Worm (Caenorhabditis elegans): ENCODE results near the gene M28.8.
A peak's percentile ranks its signal among the peaks of the same experiment; 100 is the strongest.

The M28.8 gene

ce11 chrII:10656395-10656794 is 28.3 kb downstream of the M28.8 start:
- TF ChIP-seq ztf-29 (GFP tag; IDR thresholded peaks at IDR 0.05) (no peak), T22C8.4 (GFP tag; IDR thresholded peaks at IDR 0.05) (no peak), flt-1 (GFP tag; IDR thresholded peaks at IDR 0.05) (no peak), klf-2 (GFP tag; conservative IDR thresholded peaks at IDR 0.05) (no peak), med-1 (GFP tag; optimal IDR thresholded peaks at IDR 0.05; ENCODE audit: insufficient read depth) (no peak), cog-1 (tag; optimal IDR thresholded peaks at IDR 0.05) (no peak), ztf-23 (GFP tag; IDR thresholded peaks at IDR 0.05) (no peak), ref-1 (GFP tag; conservative IDR thresholded peaks at IDR 0.05) (no peak), tab-1 (GFP tag; IDR thresholded peaks at IDR 0.05) (no peak)

DNA sequence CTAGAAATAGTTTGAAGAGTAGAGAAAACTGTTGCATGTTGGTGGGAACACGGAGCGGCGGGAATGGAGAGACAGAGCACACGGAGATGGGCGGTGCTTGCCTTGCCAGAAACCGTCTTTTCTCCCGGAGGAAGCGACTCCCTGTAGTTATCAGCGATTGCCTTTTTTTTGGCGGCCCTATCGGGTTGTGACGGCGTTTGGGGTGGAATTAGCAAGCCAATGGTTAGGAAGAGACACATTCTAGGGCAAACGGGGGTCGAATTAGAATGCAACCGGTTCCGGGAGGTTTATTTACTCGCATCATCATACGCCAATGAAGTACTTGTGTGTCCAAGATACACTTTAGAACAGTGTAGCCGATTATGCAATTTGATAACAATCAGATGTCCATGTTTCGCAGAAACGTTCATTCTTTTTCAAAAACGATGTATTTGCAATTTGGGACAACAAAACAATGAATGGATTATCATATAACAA is 29.6 kb downstream of the M28.8 start, which contains the start of gene lact-3:
Gene lact-3, minus strand, starts transcription at position 51 of the 477 bp plus-strand sequence.
- no peak for TF ChIP-seq T22C8.4 (GFP tag; IDR thresholded peaks at IDR 0.05)
- TF ChIP-seq cog-1 (tag; optimal IDR thresholded peaks at IDR 0.05), result no peak
- no peak for TF ChIP-seq ztf-29 (GFP tag; IDR thresholded peaks at IDR 0.05)
- no peak for TF ChIP-seq klf-2 (GFP tag; conservative IDR thresholded peaks at IDR 0.05)
- no peak for TF ChIP-seq ref-1 (GFP tag; conservative IDR thresholded peaks at IDR 0.05)
- no peak for TF ChIP-seq ztf-23 (GFP tag; IDR thresholded peaks at IDR 0.05)
- no peak for TF ChIP-seq med-1 (GFP tag; optimal IDR thresholded peaks at IDR 0.05; ENCODE audit: insufficient read depth)
- no peak for TF ChIP-seq tab-1 (GFP tag; IDR thresholded peaks at IDR 0.05)
- no peak for TF ChIP-seq flt-1 (GFP tag; IDR thresholded peaks at IDR 0.05)

DNA sequence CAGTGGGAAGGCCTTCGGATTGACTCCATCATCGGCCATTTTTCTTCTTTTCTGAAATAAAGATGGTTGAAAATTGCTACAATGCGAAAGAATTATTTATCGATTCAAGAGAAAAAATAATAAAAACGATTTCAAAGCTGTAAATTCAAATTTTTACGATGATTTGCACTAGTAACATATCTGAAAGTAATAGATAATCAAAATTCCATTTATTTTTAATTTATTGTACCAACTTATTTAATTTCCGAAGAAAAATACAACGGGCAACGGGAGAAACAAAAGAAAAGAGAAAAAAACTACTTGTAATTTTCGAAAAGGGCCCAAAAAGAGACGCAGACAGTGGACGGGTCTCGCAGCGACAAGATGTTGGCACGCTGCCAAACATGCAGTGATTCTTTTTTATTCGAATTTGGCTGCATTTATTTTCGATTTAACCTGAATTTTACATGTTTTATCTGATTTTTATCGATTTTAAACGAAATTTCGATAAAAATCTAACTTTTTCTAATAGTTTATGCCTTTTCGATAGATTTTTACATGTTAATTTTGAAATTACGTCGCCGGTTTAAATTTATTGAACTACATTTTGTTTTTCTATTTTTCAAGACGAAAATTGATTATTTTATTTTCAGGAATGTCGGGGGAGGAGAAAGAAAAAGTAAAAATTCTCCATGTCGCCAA is 30.7 kb downstream of the M28.8 start, which contains the start of the genes snu-13 and rsp-7:
Gene snu-13, minus strand, starts transcription at position 51 of the 681 bp plus-strand sequence.
Gene rsp-7, plus strand, starts transcription at position 631 of the 681 bp plus-strand sequence.
- TF ChIP-seq T22C8.4 (GFP tag; IDR thresholded peaks at IDR 0.05) (no peak), cog-1 (tag; optimal IDR thresholded peaks at IDR 0.05) (peak; percentile 45), klf-2 (GFP tag; conservative IDR thresholded peaks at IDR 0.05) (no peak), flt-1 (GFP tag; IDR thresholded peaks at IDR 0.05) (no peak), ztf-23 (GFP tag; IDR thresholded peaks at IDR 0.05) (no peak), tab-1 (GFP tag; IDR thresholded peaks at IDR 0.05) (no peak), ref-1 (GFP tag; conservative IDR thresholded peaks at IDR 0.05) (no peak), ztf-29 (GFP tag; IDR thresholded peaks at IDR 0.05) (no peak), med-1 (GFP tag; optimal IDR thresholded peaks at IDR 0.05; ENCODE audit: insufficient read depth) (no peak)

- no peak for TF ChIP-seq flt-1 (GFP tag; IDR thresholded peaks at IDR 0.05)
- TF ChIP-seq med-1 (GFP tag; optimal IDR thresholded peaks at IDR 0.05; ENCODE audit: insufficient read depth), result no peak
- TF ChIP-seq klf-2 (GFP tag; conservative IDR thresholded peaks at IDR 0.05), result no peak
- TF ChIP-seq ref-1 (GFP tag; conservative IDR thresholded peaks at IDR 0.05), result no peak
- TF ChIP-seq ztf-29 (GFP tag; IDR thresholded peaks at IDR 0.05), result no peak
- TF ChIP-seq tab-1 (GFP tag; IDR thresholded peaks at IDR 0.05), result no peak
Measured at ce11 chrII:10659585-10659984, 31.5 kb downstream of the M28.8 start.

ce11 chrII:10660892-10661291 is 32.8 kb downstream of the M28.8 start, which contains the start of gene marc-2:
marc-2 (minus strand) TSS chrII:10660992.
- TF ChIP-seq ztf-23 (GFP tag; IDR thresholded peaks at IDR 0.05), result no peak
- TF ChIP-seq ztf-29 (GFP tag; IDR thresholded peaks at IDR 0.05), result no peak
- TF ChIP-seq cog-1 (tag; optimal IDR thresholded peaks at IDR 0.05), result no peak
- TF ChIP-seq T22C8.4 (GFP tag; IDR thresholded peaks at IDR 0.05), result no peak
- no peak for TF ChIP-seq klf-2 (GFP tag; conservative IDR thresholded peaks at IDR 0.05)
- no peak for TF ChIP-seq ref-1 (GFP tag; conservative IDR thresholded peaks at IDR 0.05)

DNA sequence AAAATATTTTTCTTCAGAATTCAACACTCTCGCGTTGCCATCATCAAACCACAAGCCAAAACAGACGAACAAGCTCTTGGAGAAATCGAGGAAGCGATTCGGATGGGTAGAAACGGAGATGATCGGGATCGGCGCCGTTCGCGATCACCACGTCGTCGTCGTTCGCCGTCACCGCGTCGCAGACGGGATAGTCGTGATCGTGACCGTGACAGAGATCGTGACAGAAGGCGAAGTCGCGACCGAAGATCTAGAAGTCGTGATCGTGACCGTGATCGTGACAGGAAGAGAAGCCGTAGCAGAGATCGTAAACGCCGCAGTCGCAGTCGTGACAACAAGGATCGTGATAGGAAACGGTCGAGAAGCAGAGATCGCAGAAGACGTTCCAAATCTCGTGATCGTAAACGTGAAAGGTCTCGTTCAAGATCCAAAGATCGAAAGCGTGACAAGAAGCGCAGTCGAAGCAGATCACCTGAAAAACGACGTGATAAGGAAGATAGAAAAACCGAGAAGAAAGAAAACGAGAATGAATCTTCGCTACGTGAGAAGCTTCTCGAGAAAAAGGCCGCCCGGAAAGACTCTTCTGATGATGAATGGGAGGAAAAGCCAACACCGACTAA is 33.5 kb downstream of the M28.8 start:
- TF ChIP-seq cog-1 (tag; optimal IDR thresholded peaks at IDR 0.05) (no peak), ztf-23 (GFP tag; IDR thresholded peaks at IDR 0.05) (no peak), flt-1 (GFP tag; IDR thresholded peaks at IDR 0.05) (no peak), tab-1 (GFP tag; IDR thresholded peaks at IDR 0.05) (no peak), T22C8.4 (GFP tag; IDR thresholded peaks at IDR 0.05) (no peak), med-1 (GFP tag; optimal IDR thresholded peaks at IDR 0.05; ENCODE audit: insufficient read depth) (no peak)

ce11 chrII:10662279-10662678 is 34.2 kb downstream of the M28.8 start:
- no peak for TF ChIP-seq cog-1 (tag; optimal IDR thresholded peaks at IDR 0.05)
- 0 out of 2 replicates have a peak, but pooled peaks have one; percentile 35 for TF ChIP-seq flt-1 (GFP tag; IDR thresholded peaks at IDR 0.05)

ce11 chrII:10662698-10663097 is 34.6 kb downstream of the M28.8 start, which contains the start of gene D2089.8:
D2089.8 (minus strand) TSS chrII:10662781.
- TF ChIP-seq cog-1 (tag; optimal IDR thresholded peaks at IDR 0.05), result no peak
- TF ChIP-seq flt-1 (GFP tag; IDR thresholded peaks at IDR 0.05), result no peak
- TF ChIP-seq T22C8.4 (GFP tag; IDR thresholded peaks at IDR 0.05), result no peak
- no peak for TF ChIP-seq ztf-23 (GFP tag; IDR thresholded peaks at IDR 0.05)
- TF ChIP-seq tab-1 (GFP tag; IDR thresholded peaks at IDR 0.05), result no peak
- TF ChIP-seq ztf-29 (GFP tag; IDR thresholded peaks at IDR 0.05), result no peak
- TF ChIP-seq med-1 (GFP tag; optimal IDR thresholded peaks at IDR 0.05; ENCODE audit: insufficient read depth), result no peak
- TF ChIP-seq ref-1 (GFP tag; conservative IDR thresholded peaks at IDR 0.05), result no peak
- no peak for TF ChIP-seq klf-2 (GFP tag; conservative IDR thresholded peaks at IDR 0.05)

DNA sequence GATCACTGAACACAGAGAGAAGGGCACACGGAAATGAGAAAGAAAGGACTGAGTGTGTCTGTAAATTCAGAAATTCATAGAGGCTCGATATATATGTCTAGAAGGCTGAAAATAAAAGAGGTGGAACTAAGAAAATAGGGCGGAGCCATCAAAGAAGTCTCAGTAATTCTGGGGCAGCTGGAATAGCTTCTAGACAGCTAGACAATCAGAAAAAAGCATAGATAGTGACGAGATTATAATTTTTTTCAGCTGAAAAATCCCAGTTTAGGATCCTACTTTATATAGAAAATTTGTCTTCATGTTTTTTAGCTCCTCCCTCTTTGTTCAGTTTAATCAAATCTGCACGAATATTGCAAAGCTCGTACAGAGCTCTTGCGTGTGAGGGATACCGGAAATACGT is 37.0 kb downstream of the M28.8 start, which contains the start of gene D2089.3:
Gene D2089.3, minus strand, starts transcription at position 101 of the 400 bp plus-strand sequence.
- TF ChIP-seq ztf-29 (GFP tag; IDR thresholded peaks at IDR 0.05) (no peak), med-1 (GFP tag; optimal IDR thresholded peaks at IDR 0.05; ENCODE audit: insufficient read depth) (no peak), cog-1 (tag; optimal IDR thresholded peaks at IDR 0.05) (no peak), tab-1 (GFP tag; IDR thresholded peaks at IDR 0.05) (no peak), ref-1 (GFP tag; conservative IDR thresholded peaks at IDR 0.05) (no peak), ztf-23 (GFP tag; IDR thresholded peaks at IDR 0.05) (no peak), T22C8.4 (GFP tag; IDR thresholded peaks at IDR 0.05) (no peak), flt-1 (GFP tag; IDR thresholded peaks at IDR 0.05) (no peak), klf-2 (GFP tag; conservative IDR thresholded peaks at IDR 0.05) (no peak)
